Worm (Caenorhabditis elegans) whole organism, L4 larva: Measurements from ENCODE around the gene gob-1.

Source experiments
- Y105C5A.15 ChIP-seq: fragments of 200-800 bp; sonication (Bioruptor generic); IDR thresholded peaks from 2 replicates; pipeline ENCODE4 v1.3.6; 2022; ENCODE audit warnings: missing genetic modification characterization, missing compliant biosample characterization
- aly-2 ChIP-seq: sonication (generic microtip); optimal IDR thresholded peaks from 2 replicates; lab custom pipeline; 2018; ENCODE audit warnings: missing biosample characterization, missing genetic modification characterization
- dmd-9 ChIP-seq: fragments of 200-800 bp; sonication (Bioruptor generic); IDR thresholded peaks from 2 replicates; pipeline ENCODE4 v1.3.6; 2022; ENCODE audit warnings: missing genetic modification reagents, missing genetic modification characterization, missing compliant biosample characterization
- fos-1 ChIP-seq: fragments of 150-350 bp; optimal IDR thresholded peaks from 2 replicates; lab custom pipeline; 2014; ENCODE audit warnings: missing biosample characterization, missing genetic modification characterization
- gei-8 ChIP-seq: fragments of 200-800 bp; sonication (Bioruptor generic); optimal IDR thresholded peaks from 2 replicates; lab custom pipeline; 2018; ENCODE audit warnings: mild to moderate bottlenecking, missing genetic modification characterization, missing compliant biosample characterization
- lin-13 ChIP-seq: fragments of 150-350 bp; optimal IDR thresholded peaks from 2 replicates; lab custom pipeline; 2014; ENCODE audit warnings: missing biosample characterization, missing genetic modification reagents, missing genetic modification characterization
- lin-15B ChIP-seq: fragments of 150-350 bp; sonication (generic microtip); optimal IDR thresholded peaks from 3 replicates; lab custom pipeline; 2014; ENCODE audit warnings: missing biosample characterization, missing genetic modification characterization
- lir-3 ChIP-seq: sonication (generic microtip); optimal IDR thresholded peaks from 2 replicates; lab custom pipeline; 2016; ENCODE audit warnings: mild to moderate bottlenecking, missing genetic modification characterization, missing compliant biosample characterization
- lsy-2 ChIP-seq, 2 experiments: fragments of 150-350 bp in 1 of 2; sonication (generic microtip) in 1 of 2; optimal IDR thresholded peaks; 2 replicates each; lab custom pipeline; 2014 to 2017; ENCODE audit warnings: missing biosample characterization in 2 of 2, missing genetic modification characterization in 2 of 2
- nhr-11 ChIP-seq: fragments of 150-350 bp; optimal IDR thresholded peaks from 2 replicates; lab custom pipeline; 2014; ENCODE audit warnings: missing biosample characterization, missing genetic modification characterization
- nhr-28 ChIP-seq: fragments of 150-350 bp; optimal IDR thresholded peaks from 2 replicates; lab custom pipeline; 2014; ENCODE audit warnings: missing biosample characterization, missing genetic modification characterization
- skn-1 ChIP-seq: fragments of 150-350 bp; optimal IDR thresholded peaks from 2 replicates; lab custom pipeline; 2014; ENCODE audit warnings: missing biosample characterization, missing genetic modification characterization
- unc-130 ChIP-seq: sonication (generic microtip); optimal IDR thresholded peaks from 2 replicates; lab custom pipeline; 2016; ENCODE audit warnings: missing genetic modification reagents, missing genetic modification characterization, missing compliant biosample characterization
- ztf-7 ChIP-seq: fragments of 150-350 bp; optimal IDR thresholded peaks from 2 replicates; lab custom pipeline; 2014; ENCODE audit warnings: missing biosample characterization, missing genetic modification characterization

- TF ChIP-seq dmd-9 (GFP tag; lab: Robert Waterston, UW) (no peak), skn-1 (tag; lab: Kevin White, UChicago) (no peak), Y105C5A.15 (GFP tag; lab: Robert Waterston, UW) (no peak), unc-130 (no peak), lsy-2 (tag; optimal IDR thresholded peaks at IDR 0.05; lab: Kevin White, UChicago) (no peak), gei-8 (GFP tag; lab: Kevin White, UChicago) (no peak), nhr-11 (tag; lab: Kevin White, UChicago) (no peak), lin-15B (tag; lab: Kevin White, UChicago) (no peak), lin-13 (GFP tag; lab: Kevin White, UChicago) (no peak), ztf-7 (no peak), fos-1 (tag; lab: Kevin White, UChicago) (no peak), nhr-28 (no peak), aly-2 (tag; lab: Kevin White, UChicago) (no peak), lir-3 (no peak)
These were observed 5.6 kb upstream of the gob-1 start, which contains the start of gene H13N06.2 for ce11 chrX:15487806-15488205.
